Worm (Caenorhabditis elegans): Measurements from ENCODE around the gene str-93.

The str-93 gene

DNA sequence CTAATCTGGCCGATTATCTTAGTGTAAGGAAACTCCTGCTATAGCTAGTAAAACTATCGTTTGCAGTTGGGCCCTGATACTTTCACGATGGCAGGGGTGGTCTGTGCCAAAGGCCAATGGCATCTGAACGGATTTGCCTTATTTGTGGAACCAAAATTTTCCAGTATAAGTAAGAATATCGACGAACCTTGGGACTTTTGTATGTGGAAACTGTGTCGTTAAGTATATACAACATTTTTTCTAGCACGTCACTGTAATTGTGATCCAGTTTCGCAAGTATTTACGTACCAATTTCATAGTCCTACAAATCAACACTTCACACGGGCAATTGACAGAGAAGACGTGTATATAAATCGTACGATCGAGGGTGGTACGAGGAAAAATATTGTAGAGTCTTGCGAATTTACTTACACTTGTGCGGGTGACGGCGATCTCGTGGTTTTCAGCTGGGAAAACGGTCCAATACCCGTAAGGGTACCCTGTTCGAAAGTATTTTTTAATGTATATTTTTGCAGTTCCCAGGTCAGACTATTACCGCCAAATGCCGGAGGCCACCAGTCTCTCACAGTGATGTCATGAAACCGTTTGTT is 33.1 kb upstream of the str-93 start:
- no peak for TF ChIP-seq lsy-2 (tag; optimal IDR thresholded peaks at IDR 0.05)
- TF ChIP-seq snpc-4 (tag; optimal IDR thresholded peaks at IDR 0.05): no peak
- no peak for TF ChIP-seq mab-5 (tag; optimal IDR thresholded peaks at IDR 0.05)
- TF ChIP-seq drap-1 (GFP tag; optimal IDR thresholded peaks at IDR 0.05): no peak
- TF ChIP-seq pha-4 (tag; optimal IDR thresholded peaks at IDR 0.05): no peak
- TF ChIP-seq flh-1 (GFP tag; optimal IDR thresholded peaks at IDR 0.05): no peak
- no peak for TF ChIP-seq tbx-8 (GFP tag; optimal IDR thresholded peaks at IDR 0.05)
- TF ChIP-seq ces-1 (GFP tag; optimal IDR thresholded peaks at IDR 0.05): no peak
- TF ChIP-seq unc-62 (GFP tag; optimal IDR thresholded peaks at IDR 0.05): no peak
- TF ChIP-seq M03D4.4 (tag; optimal IDR thresholded peaks at IDR 0.05): no peak
- TF ChIP-seq ceh-43 (GFP tag; optimal IDR thresholded peaks at IDR 0.05): no peak
- TF ChIP-seq zip-8 (tag; optimal IDR thresholded peaks at IDR 0.05): no peak
- TF ChIP-seq nhr-237 (tag; optimal IDR thresholded peaks at IDR 0.05): no peak
- TF ChIP-seq unc-120 (tag; optimal IDR thresholded peaks at IDR 0.05; ENCODE audit: poor library complexity, severe bottlenecking): no peak
- TF ChIP-seq unc-39 (tag; optimal IDR thresholded peaks at IDR 0.05): no peak
- TF ChIP-seq nhr-2 (tag; optimal IDR thresholded peaks at IDR 0.05): no peak
- TF ChIP-seq cnd-1 (tag; optimal IDR thresholded peaks at IDR 0.05): no peak
- no peak for TF ChIP-seq elt-1 (tag; optimal IDR thresholded peaks at IDR 0.05; ENCODE audit: borderline replicate concordance, insufficient read depth)

- no peak for TF ChIP-seq ham-2 (GFP tag; optimal IDR thresholded peaks at IDR 0.05)
- no peak for TF ChIP-seq nhr-2 (tag; optimal IDR thresholded peaks at IDR 0.05)
These were observed 32.6 kb upstream of the str-93 start, which contains the start of gene W06D12.6 for ce11 chrV:17705814-17706213. Gene W06D12.6 (plus strand): TSS chrV:17706114.

DNA sequence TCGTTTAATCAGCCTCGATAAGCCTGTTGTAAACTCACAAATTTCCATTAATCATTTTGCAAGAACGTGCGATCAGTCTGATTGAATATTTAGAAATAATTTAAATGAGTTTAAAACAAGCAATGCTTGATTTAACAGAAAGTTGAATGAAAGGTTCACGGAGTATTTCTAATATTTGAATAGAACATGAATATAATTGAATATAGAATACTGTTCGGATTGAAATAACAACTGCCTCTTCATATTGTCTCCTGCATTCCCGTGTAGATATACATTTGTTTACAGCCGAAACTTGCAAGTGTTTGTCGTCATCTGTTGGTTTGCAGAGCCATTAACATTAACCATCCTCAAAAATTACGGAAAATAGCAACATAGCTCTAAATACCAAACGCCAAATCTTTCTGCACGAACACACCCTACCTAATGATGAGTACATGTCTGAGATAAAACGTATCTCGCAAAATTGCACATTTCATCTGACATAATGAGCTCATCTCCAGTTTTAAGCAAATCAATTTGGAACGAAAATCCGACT is 27.6 kb upstream of the str-93 start, which contains the start of the genes Y26G10.5 and srh-32:
Y26G10.5 (minus strand) TSS at position 101 of the 535 bp plus-strand sequence.
srh-32 (plus strand) TSS at position 485 of the 535 bp plus-strand sequence.
- TF ChIP-seq ceh-43 (GFP tag; optimal IDR thresholded peaks at IDR 0.05) (no peak), snpc-4 (tag; optimal IDR thresholded peaks at IDR 0.05) (no peak), ceh-83 (GFP tag; optimal IDR thresholded peaks at IDR 0.05) (no peak), mep-1 (tag; optimal IDR thresholded peaks at IDR 0.05) (no peak), nhr-76 (tag; optimal IDR thresholded peaks at IDR 0.05) (no peak)

DNA sequence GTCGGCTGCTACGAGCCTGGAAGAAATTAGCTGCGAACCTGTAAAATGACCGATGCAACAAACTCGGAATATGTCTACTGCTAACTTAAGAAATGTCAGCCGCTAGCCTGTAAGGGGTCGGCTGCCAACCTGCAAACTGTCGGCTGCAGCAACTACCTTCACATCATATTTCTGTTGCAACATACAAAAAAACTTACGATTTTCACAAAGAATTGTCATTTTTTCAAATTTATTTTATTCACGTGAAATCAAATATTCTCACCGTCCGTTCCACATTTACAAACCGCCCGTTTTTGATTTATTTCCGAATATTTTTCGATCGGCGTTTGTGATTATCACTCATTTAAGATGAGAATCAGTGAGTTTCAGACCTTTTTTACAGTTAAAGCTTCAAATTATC is 26.4 kb upstream of the str-93 start, which contains the start of gene Y26G10.6:
Y26G10.6 (plus strand) TSS at position 301 of the 400 bp plus-strand sequence.
- TF ChIP-seq blmp-1 (tag; optimal IDR thresholded peaks at IDR 0.05) (no peak), zip-8 (tag; optimal IDR thresholded peaks at IDR 0.05) (no peak), ceh-43 (GFP tag; optimal IDR thresholded peaks at IDR 0.05) (no peak), sptf-1 (tag; optimal IDR thresholded peaks at IDR 0.05) (no peak), unc-120 (tag; optimal IDR thresholded peaks at IDR 0.05; ENCODE audit: poor library complexity, severe bottlenecking) (no peak), elt-1 (tag; optimal IDR thresholded peaks at IDR 0.05; ENCODE audit: borderline replicate concordance, insufficient read depth) (no peak), nhr-237 (tag; optimal IDR thresholded peaks at IDR 0.05) (no peak), hlh-1 (tag; optimal IDR thresholded peaks at IDR 0.05) (no peak), lin-32 (GFP tag; optimal IDR thresholded peaks at IDR 0.05) (no peak), pha-4 (tag; optimal IDR thresholded peaks at IDR 0.05) (no peak), nhr-2 (tag; optimal IDR thresholded peaks at IDR 0.05) (no peak), unc-39 (tag; optimal IDR thresholded peaks at IDR 0.05) (no peak), tbx-8 (GFP tag; optimal IDR thresholded peaks at IDR 0.05) (no peak), nhr-76 (tag; optimal IDR thresholded peaks at IDR 0.05) (no peak), lsy-2 (tag; optimal IDR thresholded peaks at IDR 0.05) (no peak), lin-13 (tag; optimal IDR thresholded peaks at IDR 0.05) (no peak), nhr-28 (tag; optimal IDR thresholded peaks at IDR 0.05) (no peak), ceh-39 (tag; optimal IDR thresholded peaks at IDR 0.05) (no peak)

ce11 chrV:17699097-17699496 is 25.9 kb upstream of the str-93 start, which contains the start of gene Y26G10.4:
Gene Y26G10.4 (minus strand): TSS chrV:17699197.
- no peak for TF ChIP-seq nhr-2 (tag; optimal IDR thresholded peaks at IDR 0.05)
- no peak for TF ChIP-seq lin-13 (tag; optimal IDR thresholded peaks at IDR 0.05)
- TF ChIP-seq tbx-8 (GFP tag; optimal IDR thresholded peaks at IDR 0.05): no peak
- TF ChIP-seq M03D4.4 (tag; optimal IDR thresholded peaks at IDR 0.05): no peak
- TF ChIP-seq nhr-12 (tag; optimal IDR thresholded peaks at IDR 0.05): no peak
- no peak for TF ChIP-seq cnd-1 (tag; optimal IDR thresholded peaks at IDR 0.05)
- TF ChIP-seq ces-1 (GFP tag; optimal IDR thresholded peaks at IDR 0.05): no peak
- TF ChIP-seq sptf-1 (tag; optimal IDR thresholded peaks at IDR 0.05): no peak
- no peak for TF ChIP-seq unc-120 (tag; optimal IDR thresholded peaks at IDR 0.05; ENCODE audit: poor library complexity, severe bottlenecking)
- no peak for TF ChIP-seq pha-4 (tag; optimal IDR thresholded peaks at IDR 0.05)
- TF ChIP-seq snpc-4 (tag; optimal IDR thresholded peaks at IDR 0.05): no peak

Measured in whole organism, mixed stage, embryonic.